Worm (Caenorhabditis elegans) whole organism, young adult: ENCODE measurements around the gene C45G9.14.

ENCODE experiments used
- B0261.1 ChIP-seq: sonication (generic microtip); optimal IDR thresholded peaks from 2 replicates; lab custom pipeline; 2016; ENCODE audit warnings: mild to moderate bottlenecking, missing genetic modification characterization, moderate library complexity, missing compliant biosample characterization
- C06A6.2 ChIP-seq: fragments of 200-800 bp; sonication (Bioruptor generic); conservative IDR thresholded peaks from 2 replicates; pipeline ENCODE4 v1.3.6; 2022; ENCODE audit warnings: missing genetic modification characterization, missing compliant biosample characterization
- F10E7.11 ChIP-seq: sonication (generic microtip); optimal IDR thresholded peaks from 2 replicates; lab custom pipeline; 2017; ENCODE audit warnings: mild to moderate bottlenecking, missing genetic modification characterization, moderate library complexity, missing compliant biosample characterization
- F22D6.2 ChIP-seq: sonication (generic microtip); optimal IDR thresholded peaks from 2 replicates; lab custom pipeline; 2016; ENCODE audit warnings: mild to moderate bottlenecking, missing genetic modification characterization, missing compliant biosample characterization
- F49E8.2 ChIP-seq: sonication (generic microtip); optimal IDR thresholded peaks from 3 replicates; lab custom pipeline; 2017; ENCODE audit warnings: missing genetic modification characterization, mild to moderate bottlenecking, missing compliant biosample characterization, antibody characterized with exemption, moderate library complexity; ENCODE audit not compliant: insufficient read depth
- F57C9.4 ChIP-seq: sonication (generic microtip); optimal IDR thresholded peaks from 2 replicates; lab custom pipeline; 2017; ENCODE audit warnings: mild to moderate bottlenecking, missing genetic modification characterization, missing compliant biosample characterization
- K11D2.4 ChIP-seq: fragments of 200-800 bp; sonication (Bioruptor generic); IDR thresholded peaks from 2 replicates; pipeline ENCODE4 v1.3.6; 2022; ENCODE audit warnings: missing genetic modification reagents, missing genetic modification characterization, missing compliant biosample characterization
- Y56A3A.18 ChIP-seq: fragments of 200-800 bp; sonication (Bioruptor generic); IDR thresholded peaks from 2 replicates; pipeline ENCODE4 v1.3.6; 2022; ENCODE audit warnings: missing genetic modification reagents, missing genetic modification characterization, missing compliant biosample characterization
- Y79H2A.3 ChIP-seq: fragments of 200-800 bp; sonication (Bioruptor generic); conservative IDR thresholded peaks from 2 replicates; pipeline ENCODE4 v1.3.6; 2022; ENCODE audit warnings: missing genetic modification reagents, missing genetic modification characterization, missing compliant biosample characterization
- Y95B8A.8 ChIP-seq: fragments of 200-800 bp; sonication (Bioruptor generic); IDR thresholded peaks from 2 replicates; pipeline ENCODE4 v1.3.6; 2022; ENCODE audit warnings: missing genetic modification reagents, missing genetic modification characterization, missing compliant biosample characterization
- ZK185.1 ChIP-seq: sonication (generic microtip); optimal IDR thresholded peaks from 2 replicates; lab custom pipeline; 2016; ENCODE audit warnings: mild to moderate bottlenecking, missing genetic modification characterization, missing compliant biosample characterization; ENCODE audit not compliant: poor library complexity, severe bottlenecking
- aptf-2 ChIP-seq: fragments of 200-800 bp; sonication (Bioruptor generic); conservative IDR thresholded peaks from 2 replicates; pipeline ENCODE4 v1.3.6; 2022; ENCODE audit warnings: missing genetic modification reagents, missing genetic modification characterization, missing compliant biosample characterization
- aptf-3 ChIP-seq: fragments of 200-800 bp; sonication (Bioruptor generic); IDR thresholded peaks from 2 replicates; pipeline ENCODE4 v1.3.6; 2022; ENCODE audit warnings: missing genetic modification characterization, missing compliant biosample characterization
- atf-7 ChIP-seq: sonication (generic microtip); optimal IDR thresholded peaks from 2 replicates; lab custom pipeline; 2017; ENCODE audit warnings: mild to moderate bottlenecking, missing genetic modification characterization, missing compliant biosample characterization
- athp-1 ChIP-seq: sonication (generic microtip); optimal IDR thresholded peaks from 2 replicates; lab custom pipeline; 2017; ENCODE audit warnings: mild to moderate bottlenecking, missing genetic modification characterization, missing compliant biosample characterization
- attf-3 ChIP-seq: fragments of 200-800 bp; sonication (Bioruptor generic); conservative IDR thresholded peaks from 2 replicates; pipeline ENCODE4 v1.3.6; 2022; ENCODE audit warnings: missing genetic modification reagents, missing genetic modification characterization, missing compliant biosample characterization
- attf-5 ChIP-seq: fragments of 200-800 bp; sonication (Bioruptor generic); optimal IDR thresholded peaks from 2 replicates; lab custom pipeline; 2018; ENCODE audit warnings: mild to moderate bottlenecking, missing genetic modification characterization, missing compliant biosample characterization
- bed-2 ChIP-seq: fragments of 200-800 bp; sonication (Bioruptor generic); IDR thresholded peaks from 2 replicates; pipeline ENCODE4 v1.3.6; 2022; ENCODE audit warnings: missing genetic modification reagents, missing genetic modification characterization, missing compliant biosample characterization
- cebp-2 ChIP-seq: fragments of 200-800 bp; sonication (Bioruptor generic); IDR thresholded peaks from 2 replicates; pipeline ENCODE4 v1.3.6; 2022; ENCODE audit warnings: missing genetic modification characterization, missing compliant biosample characterization
- ceh-100 ChIP-seq: fragments of 200-800 bp; sonication (Bioruptor generic); IDR thresholded peaks from 2 replicates; pipeline ENCODE4 v1.3.6; 2022; ENCODE audit warnings: missing genetic modification reagents, missing genetic modification characterization, missing compliant biosample characterization
- ceh-27 ChIP-seq: fragments of 200-800 bp; sonication (Bioruptor generic); optimal IDR thresholded peaks from 2 replicates; lab custom pipeline; 2018; ENCODE audit warnings: mild to moderate bottlenecking, missing genetic modification characterization, moderate library complexity, missing compliant biosample characterization
- chd-7 ChIP-seq: sonication (generic microtip); optimal IDR thresholded peaks from 2 replicates; lab custom pipeline; 2016; ENCODE audit warnings: mild to moderate bottlenecking, missing genetic modification characterization, moderate library complexity, missing compliant biosample characterization
- die-1 ChIP-seq: sonication (generic microtip); optimal IDR thresholded peaks from 2 replicates; lab custom pipeline; 2016; ENCODE audit warnings: missing genotype, mild to moderate bottlenecking, missing genetic modification characterization, missing compliant biosample characterization
- dpff-1 ChIP-seq: sonication (generic microtip); optimal IDR thresholded peaks from 2 replicates; lab custom pipeline; 2017; ENCODE audit warnings: mild to moderate bottlenecking, missing genetic modification characterization, missing compliant biosample characterization
- egl-44 ChIP-seq: fragments of 200-800 bp; sonication (Bioruptor generic); IDR thresholded peaks from 2 replicates; pipeline ENCODE4 v1.3.6; 2022; ENCODE audit warnings: missing genetic modification reagents, missing genetic modification characterization, missing compliant biosample characterization
- egrh-3 ChIP-seq: fragments of 200-800 bp; sonication (Bioruptor generic); IDR thresholded peaks from 2 replicates; pipeline ENCODE4 v1.3.6; 2022; ENCODE audit warnings: missing genetic modification reagents, missing genetic modification characterization, missing compliant biosample characterization
- him-1 ChIP-seq: sonication (generic microtip); optimal IDR thresholded peaks from 2 replicates; lab custom pipeline; 2016; ENCODE audit warnings: missing genotype, missing genetic modification reagents, missing genetic modification characterization, missing compliant biosample characterization
- hmg-20 ChIP-seq: fragments of 200-800 bp; sonication (Bioruptor generic); IDR thresholded peaks from 2 replicates; pipeline ENCODE4 v1.3.6; 2022; ENCODE audit warnings: missing genetic modification reagents, missing genetic modification characterization, missing compliant biosample characterization
- hsf-1 ChIP-seq: fragments of 200-800 bp; sonication (Bioruptor generic); IDR thresholded peaks from 2 replicates; pipeline ENCODE4 v1.3.6; 2022; ENCODE audit warnings: missing genetic modification reagents, missing genetic modification characterization, missing compliant biosample characterization
- let-526 ChIP-seq: fragments of 200-800 bp; sonication (Bioruptor generic); IDR thresholded peaks from 2 replicates; pipeline ENCODE4 v1.3.6; 2022; ENCODE audit warnings: missing genetic modification reagents, missing genetic modification characterization, missing compliant biosample characterization
- let-607 ChIP-seq, 2 experiments: fragments of 200-800 bp in 1 of 2; sonication (Bioruptor generic) in 1 of 2; sonication (generic microtip) in 1 of 2; optimal IDR thresholded peaks; 2 replicates each; lab custom pipeline; 2016 to 2018; ENCODE audit warnings: mild to moderate bottlenecking in 2 of 2, missing compliant biosample characterization in 2 of 2, missing genetic modification characterization in 2 of 2, moderate library complexity in 2 of 2, missing genotype in 1 of 2
- lsl-1 ChIP-seq: fragments of 200-800 bp; sonication (Bioruptor generic); optimal IDR thresholded peaks from 2 replicates; lab custom pipeline; 2018; ENCODE audit warnings: mild to moderate bottlenecking, missing genetic modification characterization, moderate library complexity, missing compliant biosample characterization
- lsy-27 ChIP-seq: sonication (generic microtip); optimal IDR thresholded peaks from 2 replicates; lab custom pipeline; 2017; ENCODE audit warnings: missing genetic modification characterization, mild to moderate bottlenecking, missing compliant biosample characterization, antibody characterized with exemption, missing genotype, borderline replicate concordance; ENCODE audit not compliant: insufficient read depth
- madf-8 ChIP-seq: fragments of 200-800 bp; sonication (Bioruptor generic); conservative IDR thresholded peaks from 2 replicates; pipeline ENCODE4 v1.3.6; 2022; ENCODE audit warnings: missing genetic modification reagents, missing genetic modification characterization, missing compliant biosample characterization
- mcd-1 ChIP-seq: fragments of 200-800 bp; sonication (Bioruptor generic); IDR thresholded peaks from 2 replicates; pipeline ENCODE4 v1.3.6; 2022; ENCODE audit warnings: missing genetic modification reagents, missing genetic modification characterization, missing compliant biosample characterization
- mes-4 ChIP-seq: sonication (generic microtip); optimal IDR thresholded peaks from 2 replicates; lab custom pipeline; 2016; ENCODE audit warnings: missing genotype, missing genetic modification characterization, missing compliant biosample characterization
- nhr-120 ChIP-seq: fragments of 200-800 bp; sonication (Bioruptor generic); IDR thresholded peaks from 2 replicates; pipeline ENCODE4 v1.3.6; 2022; ENCODE audit warnings: missing genetic modification characterization, missing compliant biosample characterization
- nhr-179 ChIP-seq: sonication (generic microtip); optimal IDR thresholded peaks from 2 replicates; lab custom pipeline; 2016; ENCODE audit warnings: mild to moderate bottlenecking, missing genetic modification characterization, missing compliant biosample characterization
- nhr-90 ChIP-seq: sonication (generic microtip); optimal IDR thresholded peaks from 2 replicates; lab custom pipeline; 2016; ENCODE audit warnings: missing genotype, mild to moderate bottlenecking, missing genetic modification characterization, missing compliant biosample characterization
- somi-1 ChIP-seq: fragments of 200-800 bp; sonication (Bioruptor generic); optimal IDR thresholded peaks from 2 replicates; lab custom pipeline; 2018; ENCODE audit warnings: mild to moderate bottlenecking, missing genetic modification characterization, missing compliant biosample characterization
- sptf-2 ChIP-seq: fragments of 200-800 bp; sonication (Bioruptor generic); optimal IDR thresholded peaks from 2 replicates; lab custom pipeline; 2018; ENCODE audit warnings: mild to moderate bottlenecking, missing genetic modification characterization, missing compliant biosample characterization
- tbp1 ChIP-seq: fragments of 200-800 bp; sonication (Bioruptor generic); optimal IDR thresholded peaks from 2 replicates; lab custom pipeline; 2018; ENCODE audit warnings: mild to moderate bottlenecking, missing genetic modification characterization, missing compliant biosample characterization
- zim-3 ChIP-seq: sonication (generic microtip); optimal IDR thresholded peaks from 2 replicates; lab custom pipeline; 2017; ENCODE audit warnings: mild to moderate bottlenecking, missing genetic modification characterization, moderate library complexity, missing compliant biosample characterization
- ztf-25 ChIP-seq: fragments of 200-800 bp; sonication (Bioruptor generic); IDR thresholded peaks from 2 replicates; pipeline ENCODE4 v1.3.6; 2022; ENCODE audit warnings: missing genetic modification reagents, missing genetic modification characterization, missing compliant biosample characterization
- ztf-26 ChIP-seq: sonication (generic microtip); optimal IDR thresholded peaks from 2 replicates; lab custom pipeline; 2017; ENCODE audit warnings: missing genetic modification characterization, missing compliant biosample characterization
- ztf-28 ChIP-seq: fragments of 200-800 bp; sonication (Bioruptor generic); IDR thresholded peaks from 2 replicates; pipeline ENCODE4 v1.3.6; 2022; ENCODE audit warnings: missing genetic modification reagents, missing genetic modification characterization, missing compliant biosample characterization
- ztf-6 ChIP-seq: fragments of 200-800 bp; sonication (Bioruptor generic); IDR thresholded peaks from 2 replicates; pipeline ENCODE4 v1.3.6; 2022; ENCODE audit warnings: missing genetic modification reagents, missing genetic modification characterization, missing compliant biosample characterization

The C45G9.14 gene

ce11 chrIII:5031375-5031836 is 13.4 kb upstream of the C45G9.14 start (continued):
- peak; percentile 70 for TF ChIP-seq nhr-179 (tag; lab: Kevin White, UChicago)
- 0 out of 2 replicates have a peak, but pooled peaks have one; percentile 61 for TF ChIP-seq ztf-28 (GFP tag; lab: Robert Waterston, UW)
- 0 out of 2 replicates have a peak, but pooled peaks have one; percentile 17 for TF ChIP-seq ztf-25
- peak; percentile 84 for TF ChIP-seq ZK185.1 (tag; lab: Kevin White, UChicago)
- TF ChIP-seq ceh-100 (GFP tag; lab: Robert Waterston, UW), result peak; percentile 71
- 0 out of 2 replicates have a peak, but pooled peaks have one; percentile 73 for TF ChIP-seq Y95B8A.8 (GFP tag; lab: Robert Waterston, UW)
- peak; percentile 69; the same call in 1 of the 2 replicates for TF ChIP-seq egl-44 (GFP tag; lab: Robert Waterston, UW)
- TF ChIP-seq K11D2.4 (GFP tag; lab: Robert Waterston, UW), result peak; percentile 87
- TF ChIP-seq let-607 (tag; optimal IDR thresholded peaks at IDR 0.05; lab: Kevin White, UChicago), result peak in 1 of 2 experiments; percentile 59
- TF ChIP-seq dpff-1 (tag; lab: Kevin White, UChicago), result peak; percentile 2
- TF ChIP-seq chd-7 (tag; lab: Kevin White, UChicago), result peak; percentile 79
- peak; percentile 79; the same call in 1 of the 2 replicates for TF ChIP-seq aptf-3
- TF ChIP-seq nhr-120 (GFP tag; lab: Robert Waterston, UW), result 0 out of 2 replicates have a peak, but pooled peaks have one; percentile 19
- TF ChIP-seq Y79H2A.3 (GFP tag; lab: Robert Waterston, UW), result 0 out of 2 replicates have a peak, but pooled peaks have one; percentile 22
- peak; percentile 70 for TF ChIP-seq ceh-27 (GFP tag; lab: Kevin White, UChicago)
- TF ChIP-seq B0261.1 (tag; lab: Kevin White, UChicago), result peak; percentile 79
- TF ChIP-seq lsl-1 (GFP tag; lab: Kevin White, UChicago), result peak; percentile 55
- peak; percentile 67 for TF ChIP-seq F10E7.11 (tag; lab: Kevin White, UChicago)
- TF ChIP-seq aptf-2 (GFP tag; lab: Robert Waterston, UW), result peak; percentile 55; the same call in 1 of the 2 replicates
- TF ChIP-seq bed-2 (GFP tag; lab: Robert Waterston, UW), result 0 out of 2 replicates have a peak, but pooled peaks have one; percentile 14
- peak; percentile 70 for TF ChIP-seq nhr-90 (tag; lab: Kevin White, UChicago)
- peak; percentile 59; the same call in 1 of the 2 replicates for TF ChIP-seq let-526 (GFP tag; lab: Robert Waterston, UW)
- TF ChIP-seq somi-1, result peak; percentile 55
- 0 out of 2 replicates have a peak, but pooled peaks have one; percentile 55 for TF ChIP-seq hsf-1 (GFP tag; lab: Robert Waterston, UW)
- TF ChIP-seq die-1 (tag; lab: Kevin White, UChicago), result peak; percentile 48
- peak; percentile 85 for TF ChIP-seq tbp1
- TF ChIP-seq cebp-2 (GFP tag; lab: Robert Waterston, UW), result peak; percentile 34; the same call in 1 of the 2 replicates
- peak; percentile 77; the same call in 1 of the 2 replicates for TF ChIP-seq hmg-20 (GFP tag; lab: Robert Waterston, UW)
- peak; percentile 85 for TF ChIP-seq atf-7 (tag; lab: Kevin White, UChicago)
- peak; percentile 21 for TF ChIP-seq F57C9.4 (tag; lab: Kevin White, UChicago)
- TF ChIP-seq mcd-1, result peak; percentile 84
- peak; percentile 23; the same call in 1 of the 2 replicates for TF ChIP-seq ztf-6
- TF ChIP-seq him-1, result peak; percentile 55
- TF ChIP-seq athp-1 (tag; lab: Kevin White, UChicago), result peak; percentile 46
- 0 out of 2 replicates have a peak, but pooled peaks have one; percentile 27 for TF ChIP-seq madf-8 (GFP tag; lab: Robert Waterston, UW)
- TF ChIP-seq mes-4 (tag; lab: Kevin White, UChicago), result peak; percentile 54
- peak; percentile 44 for TF ChIP-seq sptf-2
- TF ChIP-seq F22D6.2, result peak; percentile 50
- peak; percentile 84; the same call in 1 of the 2 replicates for TF ChIP-seq Y56A3A.18 (GFP tag; lab: Robert Waterston, UW)
- peak; percentile 1 for TF ChIP-seq zim-3 (tag; lab: Kevin White, UChicago)
- peak; percentile 72; the same call in 1 of the 2 replicates for TF ChIP-seq C06A6.2 (GFP tag; lab: Robert Waterston, UW)
- peak; percentile 78 for TF ChIP-seq ztf-26 (tag; lab: Kevin White, UChicago)
- TF ChIP-seq attf-3, result peak; percentile 57
- peak; percentile 71 for TF ChIP-seq attf-5 (GFP tag; lab: Kevin White, UChicago)
- TF ChIP-seq lsy-27 (tag; lab: Kevin White, UChicago), result peak; percentile 39
- peak; percentile 9 for TF ChIP-seq F49E8.2 (tag; lab: Kevin White, UChicago)
- peak; percentile 84 for TF ChIP-seq egrh-3 (GFP tag; lab: Robert Waterston, UW)
